Worm (Caenorhabditis elegans): Measurements from ENCODE around the gene sms-1.
A peak's percentile ranks its signal among the peaks of the same experiment; 100 is the strongest.

The sms-1 gene

DNA sequence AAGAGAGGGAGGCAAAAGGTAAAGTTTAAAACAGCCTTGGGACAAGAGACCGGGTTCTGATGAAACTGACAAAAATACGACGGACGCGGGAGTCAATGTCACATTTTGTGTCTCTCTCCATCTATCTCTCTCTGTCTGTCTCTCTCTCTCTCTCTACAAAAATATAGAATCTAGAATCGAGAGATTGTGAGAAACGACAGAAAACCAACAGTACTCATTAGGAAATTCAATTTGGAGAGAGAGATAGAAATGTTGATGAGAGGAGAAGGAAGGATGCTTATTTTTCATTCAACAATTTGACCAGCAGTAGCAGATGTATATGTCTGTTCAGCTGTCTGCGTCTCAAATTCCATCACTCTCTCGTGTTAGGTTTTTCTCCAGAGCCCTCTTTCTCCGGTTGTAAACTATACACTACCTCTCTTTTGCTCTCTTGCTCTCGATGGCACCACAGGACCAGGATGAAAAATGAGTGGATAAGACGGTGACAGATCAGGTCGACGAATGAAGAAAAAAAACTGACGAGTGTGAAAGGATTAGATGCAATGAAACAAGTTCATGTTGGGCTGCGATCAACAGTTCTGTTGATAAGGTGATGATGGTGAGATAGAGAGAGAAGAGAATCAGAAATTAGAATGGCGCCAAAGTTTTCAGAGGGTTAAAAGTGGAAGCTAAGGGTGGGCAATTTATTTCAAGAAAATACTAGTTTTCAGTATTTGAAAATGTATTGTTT lies 8.2 kb downstream of the sms-1 start:
- TF ChIP-seq lag-1 (GFP tag; IDR thresholded peaks at IDR 0.05): no peak
- TF ChIP-seq lir-1 (GFP tag; conservative IDR thresholded peaks at IDR 0.05): no peak
- no peak for TF ChIP-seq bed-2 (GFP tag; IDR thresholded peaks at IDR 0.05)
- no peak for TF ChIP-seq mxl-1 (tag; optimal IDR thresholded peaks at IDR 0.05)
- TF ChIP-seq nhr-179 (tag; optimal IDR thresholded peaks at IDR 0.05): no peak
- no peak for TF ChIP-seq chd-7 (tag; optimal IDR thresholded peaks at IDR 0.05)
- no peak for TF ChIP-seq ztf-18 (tag; optimal IDR thresholded peaks at IDR 0.05)
- TF ChIP-seq ztf-26 (tag; optimal IDR thresholded peaks at IDR 0.05): peak; percentile 44
- no peak for TF ChIP-seq cebp-1 (GFP tag; IDR thresholded peaks at IDR 0.05)
- TF ChIP-seq cebp-1 (tag; optimal IDR thresholded peaks at IDR 0.05): peak; percentile 44
- TF ChIP-seq mcd-1 (GFP tag; IDR thresholded peaks at IDR 0.05): no peak; the same call in 1 of the 2 replicates
- no peak for TF ChIP-seq F39B2.1 (GFP tag; IDR thresholded peaks at IDR 0.05)
- no peak for TF ChIP-seq ekl-4 (GFP tag; IDR thresholded peaks at IDR 0.05)
- no peak for TF ChIP-seq ztf-25 (GFP tag; IDR thresholded peaks at IDR 0.05)
- no peak for TF ChIP-seq F10E7.11 (tag; optimal IDR thresholded peaks at IDR 0.05)
- TF ChIP-seq madf-6 (GFP tag; IDR thresholded peaks at IDR 0.05): no peak
- TF ChIP-seq ama-1 (optimal IDR thresholded peaks at IDR 0.05): no peak
- no peak for TF ChIP-seq ama-1 (GFP tag; optimal IDR thresholded peaks at IDR 0.05)
- TF ChIP-seq lsy-27 (tag; optimal IDR thresholded peaks at IDR 0.05; ENCODE audit: borderline replicate concordance, insufficient read depth): no peak
- TF ChIP-seq egl-44 (GFP tag; IDR thresholded peaks at IDR 0.05): no peak
- no peak for TF ChIP-seq ztf-3 (GFP tag; optimal IDR thresholded peaks at IDR 0.05)
- no peak for TF ChIP-seq lin-26 (GFP tag; IDR thresholded peaks at IDR 0.05)
- TF ChIP-seq attf-5 (GFP tag; optimal IDR thresholded peaks at IDR 0.05): peak; percentile 30
- TF ChIP-seq snpc-1.1 (tag; optimal IDR thresholded peaks at IDR 0.05; ENCODE audit: insufficient read depth): no peak
- no peak for TF ChIP-seq hlh-12 (tag; optimal IDR thresholded peaks at IDR 0.05)
- TF ChIP-seq Y95B8A.8 (GFP tag; IDR thresholded peaks at IDR 0.05): no peak

DNA sequence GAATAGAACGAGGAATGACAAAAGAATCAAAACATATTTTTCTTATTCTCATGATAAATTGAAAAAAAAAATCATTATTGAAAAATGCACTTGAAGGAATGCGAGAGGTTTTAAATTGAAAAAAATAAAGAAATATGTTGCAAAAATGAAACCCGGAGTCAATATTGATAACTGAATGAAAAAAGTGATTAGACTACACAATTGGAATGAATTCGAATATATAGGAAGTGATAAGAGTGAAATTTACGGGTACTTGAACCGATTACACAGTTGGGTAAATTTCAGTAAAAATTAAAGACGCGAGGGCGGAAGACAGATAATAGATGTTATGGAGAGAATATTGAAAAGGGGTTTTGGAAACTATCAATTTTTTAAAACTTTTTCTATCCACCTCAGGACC lies 8.9 kb downstream of the sms-1 start:
- peak; percentile 28 for TF ChIP-seq nhr-80 (tag; optimal IDR thresholded peaks at IDR 0.05)
- TF ChIP-seq Y53G8AR.9 (GFP tag; conservative IDR thresholded peaks at IDR 0.05): no peak
- no peak for TF ChIP-seq T07F8.4 (tag; optimal IDR thresholded peaks at IDR 0.05)
- TF ChIP-seq Y53F4B.3 (GFP tag; IDR thresholded peaks at IDR 0.05): no peak

DNA sequence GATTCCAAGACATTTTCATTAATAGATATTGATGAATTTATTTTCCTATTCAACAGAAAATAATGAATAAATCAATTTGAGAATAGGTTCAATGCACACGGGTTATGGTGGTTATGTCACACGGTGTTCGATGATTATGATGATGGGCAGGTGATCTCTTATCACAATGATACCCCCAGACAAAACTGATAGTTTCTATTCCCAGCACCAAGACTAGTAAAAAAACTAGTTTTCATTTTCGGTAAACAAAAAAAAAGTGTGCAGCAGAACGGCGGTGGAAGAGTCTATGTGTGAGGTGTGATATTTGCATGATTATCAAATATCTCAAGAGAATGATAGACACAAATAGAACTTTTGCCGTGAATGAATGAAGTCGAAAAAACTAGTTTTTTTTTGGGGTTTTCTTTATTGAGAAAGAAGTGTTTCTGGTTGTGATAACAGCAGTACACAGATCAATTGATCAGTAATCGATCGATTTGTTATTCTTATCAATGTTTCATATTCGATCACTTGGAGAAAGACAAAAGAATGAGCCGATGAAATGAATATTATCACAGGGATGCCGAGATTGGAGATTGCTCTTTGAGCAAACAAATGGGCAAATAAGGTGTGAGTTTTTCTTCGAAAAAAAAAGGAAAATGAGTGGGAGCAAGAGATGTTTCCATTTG lies 10.0 kb downstream of the sms-1 start:
- TF ChIP-seq let-607 (tag; optimal IDR thresholded peaks at IDR 0.05) (no peak), hsf-1 (GFP tag; IDR thresholded peaks at IDR 0.05) (no peak), nhr-27 (tag; optimal IDR thresholded peaks at IDR 0.05) (no peak), nhr-80 (tag; optimal IDR thresholded peaks at IDR 0.05) (peak; percentile 58), B0336.3 (GFP tag; IDR thresholded peaks at IDR 0.05) (0 out of 2 replicates have a peak, but pooled peaks have one; percentile 27), unc-62 (GFP tag; optimal IDR thresholded peaks at IDR 0.05) (no peak), madf-6 (GFP tag; IDR thresholded peaks at IDR 0.05) (no peak), cebp-1 (GFP tag; IDR thresholded peaks at IDR 0.05) (no peak), cebp-1 (tag; optimal IDR thresholded peaks at IDR 0.05) (peak; percentile 42), him-1 (tag; optimal IDR thresholded peaks at IDR 0.05) (no peak)
